Worm (Caenorhabditis elegans): ENCODE data around the gene F15A4.5.

The F15A4.5 gene

DNA sequence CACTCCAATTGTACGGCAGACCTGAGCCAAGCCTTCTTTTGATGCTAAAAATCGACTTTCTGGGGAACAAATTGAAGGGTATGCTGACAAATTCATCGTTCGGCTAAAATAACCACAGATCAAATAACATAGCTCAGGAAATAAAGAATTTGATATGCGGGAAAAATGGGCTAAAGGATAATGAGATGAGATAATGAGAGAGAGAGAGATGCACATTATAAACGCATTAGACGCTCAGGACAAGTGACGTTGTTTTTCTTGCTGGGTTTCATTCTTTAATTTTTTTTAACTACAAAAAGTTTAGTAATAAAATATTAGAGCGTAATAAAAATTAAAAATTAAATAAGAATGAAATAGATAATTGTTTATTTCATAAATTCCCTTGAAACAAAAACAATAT lies 43.6 kb upstream of the F15A4.5 start, which contains the start of gene srh-69:
Gene srh-69 (minus strand): TSS at position 101 of the 400 bp plus-strand sequence.
- TF ChIP-seq ztf-22 (GFP tag; optimal IDR thresholded peaks at IDR 0.05): no peak
- no peak for TF ChIP-seq T26A5.8 (tag; optimal IDR thresholded peaks at IDR 0.05)
- TF ChIP-seq madf-3 (GFP tag; IDR thresholded peaks at IDR 0.05): no peak
- no peak for TF ChIP-seq T07F8.4 (tag; optimal IDR thresholded peaks at IDR 0.05)
- no peak for TF ChIP-seq bed-1 (GFP tag; IDR thresholded peaks at IDR 0.05)
- TF ChIP-seq ceh-91 (GFP tag; IDR thresholded peaks at IDR 0.05): no peak
- TF ChIP-seq Y67H2A.10 (GFP tag; conservative IDR thresholded peaks at IDR 0.05): no peak
- no peak for TF ChIP-seq sea-2 (GFP tag; IDR thresholded peaks at IDR 0.05)
- TF ChIP-seq cebp-1 (GFP tag; IDR thresholded peaks at IDR 0.05): no peak
- TF ChIP-seq cebp-1 (tag; optimal IDR thresholded peaks at IDR 0.05): no peak
- no peak for TF ChIP-seq pbrm-1 (GFP tag; IDR thresholded peaks at IDR 0.05)
- no peak for TF ChIP-seq lin-40 (tag; optimal IDR thresholded peaks at IDR 0.05)
- no peak for TF ChIP-seq snpc-1.3 (tag; optimal IDR thresholded peaks at IDR 0.05; ENCODE audit: insufficient read depth)
- TF ChIP-seq F52B5.7 (tag; optimal IDR thresholded peaks at IDR 0.05): no peak

ce11 chrII:12511866-12512265 lies 40.8 kb upstream of the F15A4.5 start, which contains the start of gene srh-73:
Gene srh-73 (plus strand): TSS chrII:12512166.
- TF ChIP-seq C17E4.6 (GFP tag; IDR thresholded peaks at IDR 0.05) (no peak), zfh-2 (GFP tag; conservative IDR thresholded peaks at IDR 0.05) (no peak), Y95B8A.8 (GFP tag; IDR thresholded peaks at IDR 0.05) (no peak)

- TF ChIP-seq nhr-90 (tag; optimal IDR thresholded peaks at IDR 0.05): no peak
- no peak for TF ChIP-seq bed-2 (GFP tag; IDR thresholded peaks at IDR 0.05)
- TF ChIP-seq nhr-120 (GFP tag; IDR thresholded peaks at IDR 0.05): no peak
- no peak for TF ChIP-seq F49E8.2 (tag; optimal IDR thresholded peaks at IDR 0.05; ENCODE audit: insufficient read depth)
These were observed 37.6 kb upstream of the F15A4.5 start, which contains the start of gene srh-67 for ce11 chrII:12508650-12509049. Gene srh-67 (plus strand): TSS chrII:12508950.

DNA sequence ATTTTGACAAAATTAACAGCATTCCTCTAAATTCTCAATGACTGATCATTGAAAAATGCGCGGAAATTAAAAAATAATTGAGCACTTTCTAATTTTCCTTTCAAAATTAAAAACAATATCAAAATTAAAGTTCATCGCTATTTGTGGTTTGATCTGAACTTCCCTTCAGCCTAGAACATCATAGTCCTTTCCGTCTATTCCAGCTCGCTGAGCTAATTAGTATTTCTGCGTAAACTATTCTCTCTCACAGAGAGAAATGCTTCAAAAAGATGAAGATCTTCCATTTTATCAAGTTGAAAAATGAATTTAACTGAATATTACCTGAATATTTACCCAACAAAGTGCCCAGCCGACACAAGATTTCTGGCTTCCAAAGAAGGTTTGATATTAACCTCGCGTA lies 36.0 kb upstream of the F15A4.5 start, which contains the start of gene srh-68:
Gene srh-68 (plus strand): TSS at position 301 of the 400 bp plus-strand sequence.
- TF ChIP-seq him-1 (tag; optimal IDR thresholded peaks at IDR 0.05) (no peak), bed-1 (GFP tag; IDR thresholded peaks at IDR 0.05) (no peak)

ce11 chrII:12506511-12506910 lies 35.5 kb upstream of the F15A4.5 start:
- TF ChIP-seq zim-3 (tag; optimal IDR thresholded peaks at IDR 0.05) (no peak), F49E8.2 (tag; optimal IDR thresholded peaks at IDR 0.05; ENCODE audit: insufficient read depth) (no peak), ceh-91 (GFP tag; IDR thresholded peaks at IDR 0.05) (no peak), hlh-12 (tag; optimal IDR thresholded peaks at IDR 0.05) (no peak), bed-1 (GFP tag; IDR thresholded peaks at IDR 0.05) (no peak), F23B12.7 (tag; optimal IDR thresholded peaks at IDR 0.05; ENCODE audit: insufficient read depth) (no peak), ztf-26 (tag; optimal IDR thresholded peaks at IDR 0.05) (no peak), nhr-90 (tag; optimal IDR thresholded peaks at IDR 0.05) (no peak), ceh-58 (GFP tag; IDR thresholded peaks at IDR 0.05) (no peak), T07F8.4 (tag; optimal IDR thresholded peaks at IDR 0.05) (no peak), F55B11.4 (tag; optimal IDR thresholded peaks at IDR 0.05; ENCODE audit: borderline replicate concordance, insufficient read depth) (no peak), nfyb-1 (GFP tag; IDR thresholded peaks at IDR 0.05) (no peak), dpff-1 (tag; optimal IDR thresholded peaks at IDR 0.05) (no peak), tbx-9 (tag; optimal IDR thresholded peaks at IDR 0.05; ENCODE audit: borderline replicate concordance) (no peak), lin-54 (GFP tag; optimal IDR thresholded peaks at IDR 0.05) (no peak), fkh-3 (tag; optimal IDR thresholded peaks at IDR 0.05) (no peak), bed-2 (GFP tag; IDR thresholded peaks at IDR 0.05) (no peak), ztf-3 (GFP tag; optimal IDR thresholded peaks at IDR 0.05) (no peak)

Data from whole organism, young adult.